Fruit fly (Drosophila melanogaster) whole organism, embryonic: ENCODE results near the gene Sec5.

Experiments
- Adf1 ChIP-seq: fragments of 200-800 bp; sonication (Bioruptor generic); IDR thresholded peaks from 2 replicates; pipeline ENCODE4 v1.3.6; 2022; ENCODE audit warnings: missing biosample characterization, missing genetic modification characterization
- CG10462 ChIP-seq: fragments of 200-800 bp; sonication (Bioruptor generic); optimal IDR thresholded peaks from 2 replicates; lab custom pipeline; 2016; ENCODE audit warnings: missing biosample characterization, missing genetic modification characterization
- CG11247 ChIP-seq: fragments of 200-800 bp; sonication (Bioruptor generic); IDR thresholded peaks from 2 replicates; pipeline ENCODE4 v1.3.6; 2022; ENCODE audit warnings: missing biosample characterization, missing genetic modification characterization
- CG12769 ChIP-seq: fragments of 200-800 bp; sonication (Bioruptor generic); optimal IDR thresholded peaks from 2 replicates; lab custom pipeline; 2019; ENCODE audit warnings: missing biosample characterization, mild to moderate bottlenecking, missing genetic modification characterization, moderate library complexity
- CG13624 ChIP-seq: fragments of 200-800 bp; sonication (Bioruptor generic); optimal IDR thresholded peaks from 2 replicates; lab custom pipeline; 2016; ENCODE audit warnings: missing biosample characterization, missing genetic modification characterization
- CG14441 ChIP-seq: fragments of 200-800 bp; sonication (Bioruptor generic); IDR thresholded peaks from 2 replicates; pipeline ENCODE4 v1.3.6; 2022; ENCODE audit warnings: missing biosample characterization, missing genetic modification characterization
- CG1647 ChIP-seq: fragments of 200-800 bp; sonication (Bioruptor generic); optimal IDR thresholded peaks from 3 replicates; lab custom pipeline; 2016; ENCODE audit warnings: missing biosample characterization, missing genetic modification characterization
- CG17328 ChIP-seq: fragments of 200-800 bp; sonication (Bioruptor generic); IDR thresholded peaks from 2 replicates; pipeline ENCODE4 v1.3.6; 2022; ENCODE audit warnings: missing biosample characterization, missing genetic modification characterization
- CG17385 ChIP-seq: fragments of 200-800 bp; sonication (Bioruptor generic); optimal IDR thresholded peaks from 3 replicates; lab custom pipeline; 2018; ENCODE audit warnings: missing biosample characterization, mild to moderate bottlenecking, missing genetic modification characterization
- CG4328 ChIP-seq: fragments of 200-800 bp; sonication (Bioruptor generic); optimal IDR thresholded peaks from 3 replicates; lab custom pipeline; 2017; ENCODE audit warnings: missing biosample characterization, missing genetic modification reagents, missing genetic modification characterization
- CG43689 ChIP-seq: fragments of 200-800 bp; sonication (Bioruptor generic); IDR thresholded peaks from 2 replicates; pipeline ENCODE4 v1.3.6; 2022; ENCODE audit warnings: missing biosample characterization, missing genetic modification characterization
- CG5245 ChIP-seq: fragments of 200-800 bp; sonication (Bioruptor generic); optimal IDR thresholded peaks from 3 replicates; lab custom pipeline; 2016; ENCODE audit warnings: missing biosample characterization, missing genetic modification characterization
- CG6175 ChIP-seq: fragments of 200-800 bp; sonication (Bioruptor generic); IDR thresholded peaks from 3 replicates; pipeline ENCODE4 v1.3.6; 2022; ENCODE audit warnings: missing biosample characterization, missing genetic modification characterization
- CG6254 ChIP-seq: fragments of 200-800 bp; sonication (Bioruptor generic); optimal IDR thresholded peaks from 3 replicates; lab custom pipeline; 2017; ENCODE audit warnings: mild to moderate bottlenecking, missing biosample characterization, missing genetic modification reagents, missing genetic modification characterization
- CG7987 ChIP-seq: fragments of 200-800 bp; sonication (Bioruptor generic); optimal IDR thresholded peaks from 2 replicates; lab custom pipeline; 2018; ENCODE audit warnings: missing biosample characterization, mild to moderate bottlenecking, missing genetic modification characterization, moderate library complexity
- Dll ChIP-seq: fragments of 200-800 bp; sonication (Bioruptor generic); IDR thresholded peaks from 4 replicates; pipeline ENCODE4 v1.3.6; 2022; ENCODE audit warnings: missing biosample characterization, missing genetic modification characterization; ENCODE audit not compliant: partially characterized antibody
- HHEX ChIP-seq: fragments of 200-800 bp; sonication (Bioruptor generic); optimal IDR thresholded peaks from 3 replicates; lab custom pipeline; 2017; ENCODE audit warnings: missing biosample characterization, mild to moderate bottlenecking, missing genetic modification characterization, missing genetic modification reagents
- Hmr ChIP-seq: fragments of 200-800 bp; sonication (Bioruptor generic); optimal IDR thresholded peaks from 3 replicates; lab custom pipeline; 2017; ENCODE audit warnings: mild to moderate bottlenecking, missing biosample characterization, missing genetic modification reagents, missing genetic modification characterization
- Jarid2 ChIP-seq: fragments of 200-800 bp; sonication (Bioruptor generic); optimal IDR thresholded peaks from 3 replicates; lab custom pipeline; 2017; ENCODE audit warnings: mild to moderate bottlenecking, missing biosample characterization, missing genetic modification reagents, missing genetic modification characterization
- NFAT ChIP-seq: fragments of 200-800 bp; sonication (Bioruptor generic); IDR thresholded peaks from 2 replicates; pipeline ENCODE4 v1.3.6; 2022; ENCODE audit warnings: missing biosample characterization, missing genetic modification characterization
- NK7.1 ChIP-seq: fragments of 200-800 bp; sonication (Bioruptor generic); optimal IDR thresholded peaks from 3 replicates; lab custom pipeline; 2016; ENCODE audit warnings: missing biosample characterization, missing genetic modification characterization
- Rx ChIP-seq: fragments of 200-800 bp; sonication (Bioruptor generic); IDR thresholded peaks from 2 replicates; pipeline ENCODE4 v1.3.6; 2022; ENCODE audit warnings: missing biosample characterization, missing genetic modification characterization
- Sox102F ChIP-seq: fragments of 200-800 bp; sonication (Bioruptor generic); optimal IDR thresholded peaks from 2 replicates; lab custom pipeline; 2018; ENCODE audit warnings: missing biosample characterization, mild to moderate bottlenecking, missing genetic modification characterization, moderate library complexity
- Sry-β ChIP-seq: fragments of 200-800 bp; sonication (Bioruptor generic); optimal IDR thresholded peaks from 2 replicates; lab custom pipeline; 2018; ENCODE audit warnings: missing biosample characterization, mild to moderate bottlenecking, missing genetic modification characterization, moderate library complexity
- Ssrp ChIP-seq: fragments of 200-800 bp; sonication (Bioruptor generic); optimal IDR thresholded peaks from 2 replicates; lab custom pipeline; 2018; ENCODE audit warnings: missing biosample characterization, mild to moderate bottlenecking, missing genetic modification characterization, moderate library complexity
- TFAM ChIP-seq: fragments of 200-800 bp; sonication (Bioruptor generic); optimal IDR thresholded peaks from 2 replicates; lab custom pipeline; 2017; ENCODE audit warnings: missing biosample characterization, missing genetic modification characterization, inconsistent platforms
- bab2 ChIP-seq: fragments of 200-800 bp; sonication (Bioruptor generic); optimal IDR thresholded peaks from 2 replicates; lab custom pipeline; 2016; ENCODE audit warnings: missing biosample characterization, missing genetic modification characterization
- croc ChIP-seq: fragments of 200-800 bp; sonication (Bioruptor generic); conservative IDR thresholded peaks from 3 replicates; pipeline ENCODE4 v1.3.6; 2022; ENCODE audit warnings: missing biosample characterization, missing genetic modification characterization
- dan ChIP-seq: fragments of 200-800 bp; sonication (Bioruptor generic); IDR thresholded peaks from 2 replicates; pipeline ENCODE4 v1.3.6; 2022; ENCODE audit warnings: missing biosample characterization, missing genetic modification characterization
- ems ChIP-seq: fragments of 200-800 bp; sonication (Bioruptor generic); optimal IDR thresholded peaks from 3 replicates; lab custom pipeline; 2016; ENCODE audit warnings: missing biosample characterization, missing genetic modification characterization
- en ChIP-seq: fragments of 200-800 bp; sonication (Bioruptor generic); optimal IDR thresholded peaks from 2 replicates; lab custom pipeline; 2016; ENCODE audit warnings: missing biosample characterization, missing genetic modification characterization
- fd64A ChIP-seq: fragments of 200-800 bp; sonication (Bioruptor generic); optimal IDR thresholded peaks from 3 replicates; lab custom pipeline; 2018; ENCODE audit warnings: missing biosample characterization, mild to moderate bottlenecking, missing genetic modification characterization
- fru ChIP-seq: fragments of >200 bp; optimal IDR thresholded peaks from 2 replicates; lab custom pipeline; 2017
- gce ChIP-seq: fragments of 200-800 bp; sonication (Bioruptor generic); IDR thresholded peaks from 3 replicates; pipeline ENCODE4 v1.3.6; 2022; ENCODE audit warnings: missing biosample characterization, missing genetic modification characterization
- gcm ChIP-seq: fragments of 200-800 bp; sonication (Bioruptor generic); optimal IDR thresholded peaks from 2 replicates; lab custom pipeline; 2019; ENCODE audit warnings: missing biosample characterization, mild to moderate bottlenecking, missing genetic modification characterization, moderate library complexity
- gem ChIP-seq: fragments of 200-800 bp; sonication (Bioruptor generic); optimal IDR thresholded peaks from 2 replicates; lab custom pipeline; 2019; ENCODE audit warnings: missing biosample characterization, mild to moderate bottlenecking, missing genetic modification characterization, moderate library complexity
- gt ChIP-seq: fragments of 200-800 bp; sonication (Bioruptor generic); IDR thresholded peaks from 2 replicates; pipeline ENCODE4 v1.3.6; 2022; ENCODE audit warnings: missing biosample characterization, missing genetic modification characterization
- jigr1 ChIP-seq: fragments of 200-800 bp; sonication (Bioruptor generic); IDR thresholded peaks from 3 replicates; pipeline ENCODE4 v1.3.6; 2022; ENCODE audit warnings: missing biosample characterization, missing genetic modification characterization
- luna ChIP-seq: fragments of 200-800 bp; sonication (Bioruptor generic); optimal IDR thresholded peaks from 2 replicates; lab custom pipeline; 2016; ENCODE audit warnings: missing biosample characterization, missing genetic modification characterization
- mirr ChIP-seq: fragments of 200-800 bp; sonication (Bioruptor generic); optimal IDR thresholded peaks from 3 replicates; lab custom pipeline; 2018; ENCODE audit warnings: missing biosample characterization, mild to moderate bottlenecking, missing genetic modification characterization
- peb ChIP-seq: fragments of 200-800 bp; sonication (Bioruptor generic); IDR thresholded peaks from 2 replicates; pipeline ENCODE4 v1.3.6; 2022; ENCODE audit warnings: missing biosample characterization, missing genetic modification characterization
- pnt ChIP-seq: fragments of 200-800 bp; sonication (Bioruptor generic); optimal IDR thresholded peaks from 3 replicates; lab custom pipeline; 2016; ENCODE audit warnings: missing biosample characterization, missing genetic modification characterization
- pum ChIP-seq: fragments of 200-800 bp; sonication (Bioruptor generic); optimal IDR thresholded peaks from 2 replicates; lab custom pipeline; 2016; ENCODE audit warnings: missing biosample characterization, missing genetic modification characterization
- pzg ChIP-seq: fragments of 200-800 bp; sonication (Bioruptor generic); optimal IDR thresholded peaks from 3 replicates; lab custom pipeline; 2018; ENCODE audit warnings: missing biosample characterization, mild to moderate bottlenecking, missing genetic modification characterization, moderate library complexity
- rib ChIP-seq: fragments of 200-800 bp; sonication (Bioruptor generic); IDR thresholded peaks from 2 replicates; pipeline ENCODE4 v1.3.6; 2022; ENCODE audit warnings: missing biosample characterization, missing genetic modification characterization
- salm ChIP-seq: fragments of 200-800 bp; sonication (Bioruptor generic); optimal IDR thresholded peaks from 2 replicates; lab custom pipeline; 2018; ENCODE audit warnings: missing biosample characterization, mild to moderate bottlenecking, missing genetic modification characterization
- scrt ChIP-seq: fragments of 200-800 bp; sonication (Bioruptor generic); optimal IDR thresholded peaks from 2 replicates; lab custom pipeline; 2018; ENCODE audit warnings: missing biosample characterization, mild to moderate bottlenecking, missing genetic modification characterization, moderate library complexity
- slou ChIP-seq: fragments of 200-800 bp; sonication (Bioruptor generic); optimal IDR thresholded peaks from 3 replicates; lab custom pipeline; 2016; ENCODE audit warnings: missing biosample characterization, missing genetic modification characterization
- sqz ChIP-seq: fragments of 200-800 bp; sonication (Bioruptor generic); optimal IDR thresholded peaks from 3 replicates; lab custom pipeline; 2018; ENCODE audit warnings: missing biosample characterization, mild to moderate bottlenecking, missing genetic modification characterization
- stwl ChIP-seq: fragments of 200-800 bp; sonication (Bioruptor generic); optimal IDR thresholded peaks from 3 replicates; lab custom pipeline; 2018; ENCODE audit warnings: missing biosample characterization, mild to moderate bottlenecking, missing genetic modification characterization, moderate library complexity
- trem ChIP-seq: fragments of 200-800 bp; optimal IDR thresholded peaks from 3 replicates; lab custom pipeline; 2019; ENCODE audit warnings: missing biosample characterization, mild to moderate bottlenecking, missing genetic modification characterization, moderate library complexity
- wor ChIP-seq: fragments of 200-800 bp; sonication (Bioruptor generic); IDR thresholded peaks from 2 replicates; pipeline ENCODE4 v1.3.6; 2022; ENCODE audit warnings: missing biosample characterization, missing genetic modification characterization
- yki ChIP-seq: fragments of >200 bp; optimal IDR thresholded peaks from 3 replicates; lab custom pipeline; 2018

The Sec5 gene

DNA sequence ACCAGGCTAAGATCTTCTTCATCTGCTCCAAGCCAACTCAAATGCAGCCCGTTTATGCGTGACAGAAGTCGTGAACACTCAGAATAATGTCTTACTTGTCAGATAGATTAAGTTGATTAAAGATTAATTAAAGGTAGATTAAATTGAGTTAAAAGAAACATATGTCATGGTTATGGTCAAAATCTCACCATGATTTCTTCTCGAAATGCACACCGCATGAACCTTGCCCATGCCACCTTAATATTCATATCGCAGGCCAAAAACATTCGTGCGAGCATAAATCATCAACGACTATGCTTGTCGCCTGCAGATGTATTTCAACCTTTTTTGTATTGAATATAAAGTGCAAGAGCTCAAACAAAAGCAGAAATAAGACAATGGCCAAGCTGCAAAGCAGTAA lies 20.0 kb upstream of the Sec5 start (continued):
- TF ChIP-seq CG11247 (GFP tag; lab: Robert Waterston, UW) (no peak), pzg (GFP tag; lab: Kevin White, UChicago) (no peak), croc (no peak), wor (GFP tag; lab: Robert Waterston, UW) (0 out of 2 replicates have a peak, but pooled peaks have one; percentile 24), CG6175 (GFP tag; lab: Robert Waterston, UW) (no peak), gcm (peak; percentile 51), yki (lab: Kevin White, UChicago) (no peak), CG4328 (GFP tag; lab: Kevin White, UChicago) (peak; percentile 13), fru (lab: Kevin White, UChicago) (no peak), luna (GFP tag; lab: Kevin White, UChicago) (no peak), Ssrp (tag; lab: Kevin White, UChicago) (peak; percentile 25), NFAT (GFP tag; lab: Robert Waterston, UW) (no peak), Dll (no peak), TFAM (GFP tag; lab: Kevin White, UChicago) (peak; percentile 2), rib (GFP tag; lab: Robert Waterston, UW) (no peak), NK7.1 (no peak), trem (tag; lab: Kevin White, UChicago) (peak; percentile 36), dan (GFP tag; lab: Robert Waterston, UW) (no peak), CG17328 (GFP tag; lab: Robert Waterston, UW) (peak; percentile 72), Hmr (GFP tag; lab: Kevin White, UChicago) (peak; percentile 26), Sry-β (GFP tag; lab: Kevin White, UChicago) (no peak), slou (GFP tag; lab: Kevin White, UChicago) (no peak), en (GFP tag; lab: Kevin White, UChicago) (no peak), mirr (GFP tag; lab: Kevin White, UChicago) (no peak), Rx (GFP tag; lab: Robert Waterston, UW) (peak; percentile 17; the same call in 1 of the 2 replicates), CG6254 (peak; percentile 61), pum (peak; percentile 14), salm (tag; lab: Kevin White, UChicago) (peak; percentile 60), Jarid2 (GFP tag; lab: Kevin White, UChicago) (no peak), gem (peak; percentile 80), HHEX (GFP tag; lab: Kevin White, UChicago) (peak; percentile 40), CG7987 (GFP tag; lab: Kevin White, UChicago) (no peak), CG1647 (GFP tag; lab: Kevin White, UChicago) (no peak), CG13624 (GFP tag; lab: Kevin White, UChicago) (no peak), jigr1 (GFP tag; lab: Robert Waterston, UW) (0 out of 3 replicates have a peak, but pooled peaks have one; percentile 35), CG12769 (peak; percentile 76), scrt (GFP tag; lab: Kevin White, UChicago) (peak; percentile 34), CG43689 (GFP tag; lab: Robert Waterston, UW) (peak; percentile 62), Adf1 (no peak), CG14441 (peak; percentile 61), bab2 (GFP tag; lab: Kevin White, UChicago) (no peak), ems (GFP tag; lab: Kevin White, UChicago) (peak; percentile 4), CG17385 (peak; percentile 62), sqz (GFP tag; lab: Kevin White, UChicago) (peak; percentile 42), pnt (GFP tag; lab: Kevin White, UChicago) (no peak), peb (GFP tag; lab: Robert Waterston, UW) (no peak), CG10462 (GFP tag; lab: Kevin White, UChicago) (no peak), gce (GFP tag; lab: Robert Waterston, UW) (peak; percentile 71; the same call in 1 of the 3 replicates), CG5245 (GFP tag; lab: Kevin White, UChicago) (peak; percentile 6), gt (no peak), fd64A (GFP tag; lab: Kevin White, UChicago) (peak; percentile 39), stwl (tag; lab: Kevin White, UChicago) (no peak), Sox102F (peak; percentile 78)
